Worm (Caenorhabditis elegans) whole organism, L4 larva: ENCODE measurements around the gene oac-31.

Experiments
- F10B5.3 ChIP-seq: sonication (generic microtip); optimal IDR thresholded peaks from 2 replicates; lab custom pipeline; 2016; ENCODE audit warnings: mild to moderate bottlenecking, missing genetic modification characterization, missing compliant biosample characterization
- F26F4.8 ChIP-seq: fragments of 200-800 bp; sonication (Bioruptor generic); conservative IDR thresholded peaks from 2 replicates; pipeline ENCODE4 v1.3.6; 2022; ENCODE audit warnings: missing genetic modification characterization, missing compliant biosample characterization
- F44E2.7 ChIP-seq: fragments of 200-800 bp; sonication (Bioruptor generic); IDR thresholded peaks from 2 replicates; pipeline ENCODE4 v2.1.2; 2022; ENCODE audit warnings: missing genetic modification characterization, missing compliant biosample characterization
- Y48G9A.11 ChIP-seq: fragments of 200-800 bp; sonication (Bioruptor generic); IDR thresholded peaks from 2 replicates; pipeline ENCODE4 v1.3.6; 2022; ENCODE audit warnings: missing genetic modification reagents, missing genetic modification characterization, missing compliant biosample characterization
- Y75B8A.6 ChIP-seq: fragments of 200-800 bp; sonication (Bioruptor generic); IDR thresholded peaks from 2 replicates; pipeline ENCODE4 v1.3.6; 2022; ENCODE audit warnings: missing genetic modification reagents, missing genetic modification characterization, missing compliant biosample characterization
- ZK546.5 ChIP-seq, 2 experiments: sonication (generic microtip); optimal IDR thresholded peaks; 2 replicates each; lab custom pipeline; 2017; ENCODE audit warnings: missing biosample characterization in 2 of 2, missing genetic modification characterization in 2 of 2
- ceh-28 ChIP-seq: fragments of 150-350 bp; optimal IDR thresholded peaks from 2 replicates; lab custom pipeline; 2014; ENCODE audit warnings: missing biosample characterization, missing genetic modification reagents, missing genetic modification characterization
- ceh-32 ChIP-seq: sonication (generic microtip); optimal IDR thresholded peaks from 2 replicates; lab custom pipeline; 2016; ENCODE audit warnings: mild to moderate bottlenecking, missing genetic modification characterization, missing compliant biosample characterization; ENCODE audit not compliant: poor library complexity
- cey-2 ChIP-seq: sonication (generic microtip); optimal IDR thresholded peaks from 3 replicates; lab custom pipeline; 2017; ENCODE audit warnings: missing genetic modification characterization, mild to moderate bottlenecking, missing compliant biosample characterization, antibody characterized with exemption, borderline replicate concordance; ENCODE audit not compliant: insufficient read depth
- ctbp-1 ChIP-seq: fragments of 200-800 bp; sonication (Bioruptor generic); IDR thresholded peaks from 2 replicates; pipeline ENCODE4 v1.3.6; 2022; ENCODE audit warnings: missing genetic modification reagents, missing genetic modification characterization, missing compliant biosample characterization
- daf-12 ChIP-seq: fragments of 150-350 bp; optimal IDR thresholded peaks from 2 replicates; lab custom pipeline; 2014; ENCODE audit warnings: missing biosample characterization, missing genetic modification reagents, missing genetic modification characterization
- daf-8 ChIP-seq: fragments of 200-800 bp; sonication (Bioruptor generic); IDR thresholded peaks from 2 replicates; pipeline ENCODE4 v1.3.6; 2022; ENCODE audit warnings: missing genetic modification characterization, missing compliant biosample characterization
- dmd-8 ChIP-seq: fragments of 200-800 bp; sonication (Bioruptor generic); IDR thresholded peaks from 2 replicates; pipeline ENCODE4 v1.3.6; 2022; ENCODE audit warnings: missing genetic modification characterization, missing compliant biosample characterization
- hif-1 ChIP-seq, 2 experiments: sonication (generic microtip); optimal IDR thresholded peaks; 2 replicates each; lab custom pipeline; 2016 to 2017; ENCODE audit warnings: missing compliant biosample characterization in 2 of 2, missing genetic modification characterization in 2 of 2, missing genetic modification reagents in 2 of 2, missing genotype in 2 of 2, mild to moderate bottlenecking in 1 of 2
- hlh-30 ChIP-seq: sonication (generic microtip); optimal IDR thresholded peaks from 2 replicates; lab custom pipeline; 2017; ENCODE audit warnings: antibody characterized with exemption, mild to moderate bottlenecking, missing genetic modification characterization, missing compliant biosample characterization; ENCODE audit not compliant: insufficient read depth
- hmg-1.1 ChIP-seq: fragments of 200-800 bp; sonication (Bioruptor generic); IDR thresholded peaks from 2 replicates; pipeline ENCODE4 v1.3.6; 2022; ENCODE audit warnings: missing genetic modification reagents, missing genetic modification characterization, missing compliant biosample characterization
- lin-29 ChIP-seq: fragments of 200-800 bp; sonication (Bioruptor generic); IDR thresholded peaks from 2 replicates; pipeline ENCODE4 v1.3.6; 2022; ENCODE audit warnings: missing genetic modification reagents, missing genetic modification characterization, missing compliant biosample characterization
- lsy-2 ChIP-seq, 2 experiments: fragments of 150-350 bp in 1 of 2; sonication (generic microtip) in 1 of 2; optimal IDR thresholded peaks; 2 replicates each; lab custom pipeline; 2014 to 2017; ENCODE audit warnings: missing biosample characterization in 2 of 2, missing genetic modification characterization in 2 of 2
- mxl-3 ChIP-seq: fragments of 200-800 bp; sonication (Bioruptor generic); optimal IDR thresholded peaks from 2 replicates; lab custom pipeline; 2018; ENCODE audit warnings: mild to moderate bottlenecking, missing genetic modification characterization, missing compliant biosample characterization
- nhr-102 ChIP-seq: sonication (generic microtip); optimal IDR thresholded peaks from 2 replicates; lab custom pipeline; 2016; ENCODE audit warnings: mild to moderate bottlenecking, missing genetic modification characterization, moderate library complexity, missing compliant biosample characterization
- nhr-11 ChIP-seq: fragments of 150-350 bp; optimal IDR thresholded peaks from 2 replicates; lab custom pipeline; 2014; ENCODE audit warnings: missing biosample characterization, missing genetic modification characterization
- nhr-41 ChIP-seq: fragments of 200-800 bp; sonication (Bioruptor generic); IDR thresholded peaks from 2 replicates; pipeline ENCODE4 v1.3.6; 2022; ENCODE audit warnings: missing genetic modification reagents, missing genetic modification characterization, missing compliant biosample characterization
- nhr-76 ChIP-seq: fragments of 150-350 bp; optimal IDR thresholded peaks from 2 replicates; lab custom pipeline; 2014; ENCODE audit warnings: missing biosample characterization, missing genetic modification characterization
- snpc-4 ChIP-seq: fragments of 150-350 bp; optimal IDR thresholded peaks from 2 replicates; lab custom pipeline; 2014; ENCODE audit warnings: missing biosample characterization, missing genetic modification characterization
- tag-97 ChIP-seq: fragments of 200-800 bp; sonication (Bioruptor generic); IDR thresholded peaks from 2 replicates; pipeline ENCODE4 v1.3.6; 2022; ENCODE audit warnings: missing genetic modification characterization, missing compliant biosample characterization
- tra-1 ChIP-seq: fragments of 200-800 bp; sonication (Bioruptor generic); IDR thresholded peaks from 2 replicates; pipeline ENCODE4 v1.3.6; 2022; ENCODE audit warnings: missing genetic modification reagents, missing genetic modification characterization, missing compliant biosample characterization
- unc-130 ChIP-seq: sonication (generic microtip); optimal IDR thresholded peaks from 2 replicates; lab custom pipeline; 2016; ENCODE audit warnings: missing genetic modification reagents, missing genetic modification characterization, missing compliant biosample characterization
- unc-62 ChIP-seq, 3 experiments: fragments of 150-350 bp in 1 of 3; sonication (generic microtip); optimal IDR thresholded peaks in 2 of 3; peaks in 1 of 3; 1 replicate in 1 of 3; 2 replicates in 2 of 3; lab custom pipeline; 2014 to 2017; ENCODE audit warnings: missing biosample characterization in 3 of 3, missing genetic modification characterization in 3 of 3, missing genetic modification reagents in 3 of 3, missing genotype in 1 of 3

oac-31 gene

ce11 chrV:1499140-1499539, 42.5 kb downstream of the oac-31 start, which contains the start of gene sru-27:
Gene sru-27 (plus strand): TSS chrV:1499440.
- no peak for TF ChIP-seq cey-2
- TF ChIP-seq nhr-11, result no peak
- peak in 1 of 2 experiments; percentile 23 for TF ChIP-seq unc-62 (GFP tag; optimal IDR thresholded peaks at IDR 0.05 in 1 of 2; lab: Kevin White, UChicago)
- no peak for TF ChIP-seq unc-62 (tag; optimal IDR thresholded peaks at IDR 0.05; lab: Kevin White, UChicago)

- peak; percentile 94 for TF ChIP-seq ceh-28 (tag; lab: Kevin White, UChicago)
- TF ChIP-seq Y75B8A.6 (GFP tag; lab: Robert Waterston, UW), result no peak
These were observed 45.9 kb downstream of the oac-31 start for ce11 chrV:1495752-1496151.

- TF ChIP-seq dmd-8, result no peak
- TF ChIP-seq nhr-76 (tag; lab: Kevin White, UChicago), result no peak
- no peak for TF ChIP-seq hif-1 (tag; optimal IDR thresholded peaks at IDR 0.05; lab: Kevin White, UChicago)
- no peak for TF ChIP-seq daf-8
- no peak for TF ChIP-seq unc-130 (GFP tag; lab: Kevin White, UChicago)
- TF ChIP-seq F10B5.3 (tag; lab: Kevin White, UChicago), result no peak
- TF ChIP-seq hmg-1.1 (GFP tag; lab: Robert Waterston, UW), result no peak
- no peak for TF ChIP-seq ctbp-1 (GFP tag; lab: Robert Waterston, UW)
- TF ChIP-seq ceh-32 (tag; lab: Kevin White, UChicago), result no peak
- TF ChIP-seq, all 104 proteins: peak for 0
These were observed 46.4 kb downstream of the oac-31 start, which contains the start of gene C38C3.3 for ce11 chrV:1495334-1495733. Gene C38C3.3 (plus strand): TSS chrV:1495634.

ce11 chrV:1494469-1494868, 47.2 kb downstream of the oac-31 start, which contains the start of gene spig-7:
Gene spig-7 (plus strand): TSS chrV:1494769.
- no peak for TF ChIP-seq F26F4.8 (GFP tag; lab: Robert Waterston, UW)
- no peak for TF ChIP-seq tra-1 (GFP tag; lab: Robert Waterston, UW)
- TF ChIP-seq lsy-2 (tag; optimal IDR thresholded peaks at IDR 0.05; lab: Kevin White, UChicago), result no peak
- TF ChIP-seq nhr-102, result no peak
- TF ChIP-seq nhr-41, result no peak
- no peak for TF ChIP-seq daf-12 (tag; lab: Kevin White, UChicago)
- TF ChIP-seq tag-97 (GFP tag; lab: Robert Waterston, UW), result no peak
- no peak for TF ChIP-seq Y48G9A.11 (GFP tag; lab: Robert Waterston, UW)
- TF ChIP-seq snpc-4 (tag; lab: Kevin White, UChicago), result no peak
- no peak for TF ChIP-seq mxl-3 (GFP tag; lab: Kevin White, UChicago)

ce11 chrV:1491510-1491909, 50.2 kb downstream of the oac-31 start, which contains the start of gene C38C3.6:
Gene C38C3.6 (minus strand): TSS chrV:1491610.
- TF ChIP-seq dmd-8 (no peak), F44E2.7 (GFP tag; lab: Robert Waterston, UW) (no peak), ZK546.5 (tag; optimal IDR thresholded peaks at IDR 0.05; lab: Kevin White, UChicago) (no peak), hlh-30 (tag; lab: Kevin White, UChicago) (no peak)
- TF ChIP-seq, all 104 proteins: peak for 0

ce11 chrV:1488642-1489041, 53.0 kb downstream of the oac-31 start:
- TF ChIP-seq lin-29 (GFP tag; lab: Robert Waterston, UW) (no peak), daf-8 (no peak), nhr-11 (peak; percentile 16)
